Fruit fly (Drosophila melanogaster): ENCODE measurements around the gene CG15005.

Gene CG15005

dm6 chr3L:4177981-4178562 lies 26.1 kb downstream of the CG15005 start, which contains the start of gene Teh4 (continued):
- TF ChIP-seq CG10462 (GFP tag; optimal IDR thresholded peaks at IDR 0.05) = no peak
- peak; percentile 89 for TF ChIP-seq ewg (GFP tag; optimal IDR thresholded peaks at IDR 0.05)
- no peak for TF ChIP-seq disco-r (GFP tag; optimal IDR thresholded peaks at IDR 0.05)
- no peak for TF ChIP-seq mam (GFP tag; optimal IDR thresholded peaks at IDR 0.05)
- no peak for TF ChIP-seq mirr (GFP tag; optimal IDR thresholded peaks at IDR 0.05)
- TF ChIP-seq CG11247 (GFP tag; IDR thresholded peaks at IDR 0.05) = 0 out of 2 replicates have a peak, but pooled peaks have one; percentile 5
- TF ChIP-seq CG18476 (GFP tag; optimal IDR thresholded peaks at IDR 0.05) = no peak
- TF ChIP-seq nmo (GFP tag; optimal IDR thresholded peaks at IDR 0.05) = no peak
- TF ChIP-seq bsh (GFP tag; optimal IDR thresholded peaks at IDR 0.05) = no peak
- no peak for TF ChIP-seq gcm (GFP tag; optimal IDR thresholded peaks at IDR 0.05)
- no peak for TF ChIP-seq CG7357 (GFP tag; IDR thresholded peaks at IDR 0.05)
- no peak for TF ChIP-seq bcd (GFP tag; optimal IDR thresholded peaks at IDR 0.05)
- TF ChIP-seq amos (GFP tag; IDR thresholded peaks at IDR 0.05; ENCODE audit: partially characterized antibody) = 0 out of 2 replicates have a peak, but pooled peaks have one; percentile 12
- peak; percentile 72 for TF ChIP-seq CG4820 (GFP tag; optimal IDR thresholded peaks at IDR 0.05)
- TF ChIP-seq fu2 (GFP tag; optimal IDR thresholded peaks at IDR 0.05) = no peak
- TF ChIP-seq sug (tag; optimal IDR thresholded peaks at IDR 0.05) = no peak
- TF ChIP-seq CG7839 (tag; optimal IDR thresholded peaks at IDR 0.05) = no peak
- peak; percentile 22; the same call in 1 of the 3 replicates for TF ChIP-seq row (GFP tag; IDR thresholded peaks at IDR 0.05)
- no peak for TF ChIP-seq dan (GFP tag; IDR thresholded peaks at IDR 0.05)
- no peak for TF ChIP-seq insv (GFP tag; optimal IDR thresholded peaks at IDR 0.05)
- TF ChIP-seq exex (tag; optimal IDR thresholded peaks at IDR 0.05) = no peak
- no peak for TF ChIP-seq CG3163 (GFP tag; optimal IDR thresholded peaks at IDR 0.05)
- TF ChIP-seq Ets65A (GFP tag) = peak; percentile 85
- TF ChIP-seq dysf (GFP tag; IDR thresholded peaks at IDR 0.05) = 0 out of 3 replicates have a peak, but pooled peaks have one; percentile 9
- TF ChIP-seq CG15514 (GFP tag; optimal IDR thresholded peaks at IDR 0.05) = peak; percentile 97
- 0 out of 3 replicates have a peak, but pooled peaks have one; percentile 19 for TF ChIP-seq knrl (GFP tag; IDR thresholded peaks at IDR 0.05; ENCODE audit: partially characterized antibody)
- TF ChIP-seq CG4282 (GFP tag; optimal IDR thresholded peaks at IDR 0.05) = no peak
- no peak for TF ChIP-seq vfl (GFP tag; optimal IDR thresholded peaks at IDR 0.05)
- no peak for TF ChIP-seq lov (optimal IDR thresholded peaks at IDR 0.05)
- no peak for TF ChIP-seq lov (GFP tag; IDR thresholded peaks at IDR 0.05)
- no peak for TF ChIP-seq sisA (GFP tag; IDR thresholded peaks at IDR 0.05)
- no peak for TF ChIP-seq CG8478 (optimal IDR thresholded peaks at IDR 0.05)
- TF ChIP-seq chm (GFP tag; IDR thresholded peaks at IDR 0.05) = no peak
- no peak for TF ChIP-seq Taf1 (GFP tag; IDR thresholded peaks at IDR 0.05)
- TF ChIP-seq zf30C (GFP tag; optimal IDR thresholded peaks at IDR 0.05) = no peak
- TF ChIP-seq jing (GFP tag; optimal IDR thresholded peaks at IDR 0.05) = no peak
- no peak for TF ChIP-seq ems (GFP tag; optimal IDR thresholded peaks at IDR 0.05)
- no peak for TF ChIP-seq CG2199 (GFP tag; IDR thresholded peaks at IDR 0.05)
- no peak for TF ChIP-seq CG1024 (GFP tag; IDR thresholded peaks at IDR 0.05)
- TF ChIP-seq emc (GFP tag; optimal IDR thresholded peaks at IDR 0.05) = no peak
- peak; percentile 81 for TF ChIP-seq CG15601 (tag; optimal IDR thresholded peaks at IDR 0.05)
- no peak for TF ChIP-seq CG1603 (tag; optimal IDR thresholded peaks at IDR 0.05)
- TF ChIP-seq tx (GFP tag; optimal IDR thresholded peaks at IDR 0.05) = no peak
- no peak for TF ChIP-seq Hmr (GFP tag; optimal IDR thresholded peaks at IDR 0.05)
- TF ChIP-seq HLH4C (GFP tag; IDR thresholded peaks at IDR 0.05; ENCODE audit: partially characterized antibody) = 0 out of 3 replicates have a peak, but pooled peaks have one; percentile 31
- no peak for TF ChIP-seq Six4 (GFP tag; optimal IDR thresholded peaks at IDR 0.05)
- no peak for TF ChIP-seq CG10543 (GFP tag; optimal IDR thresholded peaks at IDR 0.05)
- TF ChIP-seq CG15011 (GFP tag; optimal IDR thresholded peaks at IDR 0.05) = no peak
- TF ChIP-seq nerfin-1 (tag; optimal IDR thresholded peaks at IDR 0.05) = peak; percentile 60
- TF ChIP-seq Antp (GFP tag; optimal IDR thresholded peaks at IDR 0.05) = no peak
